Fruit fly (Drosophila melanogaster): ENCODE data around the gene hth.

Gene hth

dm6 chr3R:10527523-10527922 is 111.8 kb downstream of the hth start:
- peak; percentile 15 for TF ChIP-seq Med (GFP tag)
- no peak for TF ChIP-seq slbo (GFP tag; IDR thresholded peaks at IDR 0.05)
- TF ChIP-seq btn (GFP tag; optimal IDR thresholded peaks at IDR 0.05): no peak
- TF ChIP-seq CG14667 (GFP tag; IDR thresholded peaks at IDR 0.05): no peak
- no peak for TF ChIP-seq ab (GFP tag; optimal IDR thresholded peaks at IDR 0.05)
- TF ChIP-seq CG18262 (tag; optimal IDR thresholded peaks at IDR 0.05): no peak
- TF ChIP-seq CG14965 (GFP tag; optimal IDR thresholded peaks at IDR 0.05; ENCODE audit: borderline replicate concordance): no peak
- TF ChIP-seq CG10565 (GFP tag; optimal IDR thresholded peaks at IDR 0.05): no peak
- TF ChIP-seq Drgx (GFP tag; IDR thresholded peaks at IDR 0.05): peak; percentile 28; the same call in 1 of the 2 replicates
- TF ChIP-seq CG11093 (GFP tag; IDR thresholded peaks at IDR 0.05): no peak
- TF ChIP-seq ash1 (GFP tag; optimal IDR thresholded peaks at IDR 0.05): no peak
- TF ChIP-seq CG5180 (GFP tag; optimal IDR thresholded peaks at IDR 0.05): no peak
- no peak for TF ChIP-seq al (GFP tag; IDR thresholded peaks at IDR 0.05)
- no peak for TF ChIP-seq CG6791 (GFP tag; IDR thresholded peaks at IDR 0.05; ENCODE audit: partially characterized antibody)
- TF ChIP-seq ftz-f1 (GFP tag; optimal IDR thresholded peaks at IDR 0.05): no peak
- TF ChIP-seq CG14710 (tag; optimal IDR thresholded peaks at IDR 0.05): peak; percentile 51
- TF ChIP-seq CG1832 (GFP tag; optimal IDR thresholded peaks at IDR 0.05): peak; percentile 6
- no peak for TF ChIP-seq HLHmδ (GFP tag; optimal IDR thresholded peaks at IDR 0.05)
- TF ChIP-seq CG1792 (GFP tag; optimal IDR thresholded peaks at IDR 0.05): no peak
- TF ChIP-seq CG3847 (GFP tag; IDR thresholded peaks at IDR 0.05): no peak
- no peak for TF ChIP-seq CHES-1-like (GFP tag; optimal IDR thresholded peaks at IDR 0.05)
- TF ChIP-seq bigmax (GFP tag; optimal IDR thresholded peaks at IDR 0.05): no peak
- TF ChIP-seq gsb (GFP tag; IDR thresholded peaks at IDR 0.05): no peak
- TF ChIP-seq sisA (GFP tag; IDR thresholded peaks at IDR 0.05): no peak
- no peak for TF ChIP-seq ATbp (GFP tag; optimal IDR thresholded peaks at IDR 0.05)
- no peak for TF ChIP-seq Aef1 (GFP tag; IDR thresholded peaks at IDR 0.05)
- no peak for TF ChIP-seq CG5953 (GFP tag; IDR thresholded peaks at IDR 0.05)
- no peak for TF ChIP-seq fd64A (GFP tag; optimal IDR thresholded peaks at IDR 0.05)
- no peak for TF ChIP-seq CG13775 (GFP tag; optimal IDR thresholded peaks at IDR 0.05)
- TF ChIP-seq CG9817 (tag; optimal IDR thresholded peaks at IDR 0.05): no peak
- TF ChIP-seq Atf6 (GFP tag; IDR thresholded peaks at IDR 0.05): no peak
- no peak for TF ChIP-seq Hr3 (GFP tag; optimal IDR thresholded peaks at IDR 0.05)
- TF ChIP-seq ac (GFP tag; optimal IDR thresholded peaks at IDR 0.05): no peak
- TF ChIP-seq CG4854 (GFP tag; optimal IDR thresholded peaks at IDR 0.05): no peak
- no peak for TF ChIP-seq Opbp (GFP tag; IDR thresholded peaks at IDR 0.05; ENCODE audit: partially characterized antibody)
- peak; percentile 6 for TF ChIP-seq Blimp-1 (GFP tag; optimal IDR thresholded peaks at IDR 0.05)
- TF ChIP-seq kay (GFP tag; optimal IDR thresholded peaks at IDR 0.05): no peak
- no peak for TF ChIP-seq Ets97D (GFP tag; optimal IDR thresholded peaks at IDR 0.05)
- no peak for TF ChIP-seq CG7556 (GFP tag; optimal IDR thresholded peaks at IDR 0.05)
- no peak for TF ChIP-seq Dfd (GFP tag; optimal IDR thresholded peaks at IDR 0.05)
- TF ChIP-seq ERR (GFP tag; optimal IDR thresholded peaks at IDR 0.05): no peak
- TF ChIP-seq CG2199 (GFP tag; IDR thresholded peaks at IDR 0.05): no peak
- TF ChIP-seq ro (GFP tag; IDR thresholded peaks at IDR 0.05): no peak
- TF ChIP-seq sens (GFP tag): peak; percentile 56
- TF ChIP-seq mam (GFP tag; optimal IDR thresholded peaks at IDR 0.05): no peak
- TF ChIP-seq pita (GFP tag; optimal IDR thresholded peaks at IDR 0.05): no peak
- TF ChIP-seq Dad (GFP tag; optimal IDR thresholded peaks at IDR 0.05): no peak
- peak; percentile 1 for TF ChIP-seq zf30C (GFP tag; optimal IDR thresholded peaks at IDR 0.05)
- TF ChIP-seq da (GFP tag; optimal IDR thresholded peaks at IDR 0.05): no peak
- TF ChIP-seq CG12744 (GFP tag; optimal IDR thresholded peaks at IDR 0.05): no peak
- peak; percentile 49 for TF ChIP-seq phol (tag; optimal IDR thresholded peaks at IDR 0.05)
- TF ChIP-seq CG10366 (GFP tag; IDR thresholded peaks at IDR 0.05): no peak
- no peak for TF ChIP-seq jumu (GFP tag; optimal IDR thresholded peaks at IDR 0.05)

Measured in whole organism, embryonic.